Worm (Caenorhabditis elegans): ENCODE measurements around the gene C26E6.12.

- TF ChIP-seq ZK546.5 (tag; optimal IDR thresholded peaks at IDR 0.05) (peak; percentile 2), nhr-25 (tag; optimal IDR thresholded peaks at IDR 0.05) (no peak), lsy-2 (tag; optimal IDR thresholded peaks at IDR 0.05) (peak; percentile 89 to 94), aly-2 (tag; optimal IDR thresholded peaks at IDR 0.05) (no peak), zag-1 (tag; optimal IDR thresholded peaks at IDR 0.05) (peak; percentile 40), elt-3 (tag; optimal IDR thresholded peaks at IDR 0.05) (no peak), unc-55 (GFP tag; optimal IDR thresholded peaks at IDR 0.05) (peak; percentile 95), fos-1 (tag; optimal IDR thresholded peaks at IDR 0.05) (peak; percentile 73), ztf-4 (tag; optimal IDR thresholded peaks at IDR 0.05) (peak; percentile 55), nhr-237 (tag; optimal IDR thresholded peaks at IDR 0.05) (no peak)
Measured at ce11 chrIII:4962886-4963285, 30.8 kb upstream of the C26E6.12 start, which contains the start of gene C27F2.9.
